Worm (Caenorhabditis elegans) whole organism, L2 larva: ENCODE measurements around the gene C30G12.6.

Experiments
- aly-2 ChIP-seq: fragments of 150-350 bp; optimal IDR thresholded peaks from 2 replicates; lab custom pipeline; 2014; ENCODE audit warnings: missing biosample characterization, missing genetic modification characterization
- blmp-1 ChIP-seq: sonication (generic microtip); optimal IDR thresholded peaks from 2 replicates; lab custom pipeline; 2017; ENCODE audit warnings: missing genetic modification characterization, mild to moderate bottlenecking, missing compliant biosample characterization, antibody characterized with exemption, moderate library complexity; ENCODE audit not compliant: insufficient read depth
- lin-11 ChIP-seq: fragments of 150-350 bp; sonication (generic microtip); optimal IDR thresholded peaks from 2 replicates; lab custom pipeline; 2014; ENCODE audit warnings: missing biosample characterization, missing genetic modification characterization, inconsistent platforms, mixed read lengths
- nhr-10 ChIP-seq: sonication (generic microtip); optimal IDR thresholded peaks from 2 replicates; lab custom pipeline; 2017; ENCODE audit warnings: missing biosample characterization, missing genetic modification characterization
- nhr-237 ChIP-seq: fragments of 150-350 bp; optimal IDR thresholded peaks from 2 replicates; lab custom pipeline; 2014; ENCODE audit warnings: missing biosample characterization, missing genetic modification characterization
- snpc-4 ChIP-seq: fragments of 150-350 bp; optimal IDR thresholded peaks from 2 replicates; lab custom pipeline; 2014; ENCODE audit warnings: missing biosample characterization, missing genetic modification characterization
- ztf-1 ChIP-seq: fragments of 200-800 bp; sonication (Bioruptor generic); conservative IDR thresholded peaks from 2 replicates; pipeline ENCODE4 v1.3.6; 2022; ENCODE audit warnings: missing genetic modification characterization, missing compliant biosample characterization

- no peak for TF ChIP-seq lin-11
- TF ChIP-seq snpc-4 (tag; lab: Kevin White, UChicago): no peak
- no peak for TF ChIP-seq nhr-237 (tag; lab: Kevin White, UChicago)
- no peak for TF ChIP-seq ztf-1
- no peak for TF ChIP-seq aly-2
- TF ChIP-seq nhr-10 (tag; lab: Kevin White, UChicago): no peak
- no peak for TF ChIP-seq blmp-1 (tag; lab: Kevin White, UChicago)
These were observed 29.3 kb upstream of the C30G12.6 start for ce11 chrII:7325063-7325480.
